Fruit fly (Drosophila melanogaster) whole organism, embryonic: Measurements from ENCODE around the gene CG9171.

Experiments used
- Asciz ChIP-seq: fragments of 200-800 bp; sonication (Bioruptor generic); optimal IDR thresholded peaks from 2 replicates; lab custom pipeline; 2017; ENCODE audit warnings: missing biosample characterization, mild to moderate bottlenecking, missing genetic modification characterization, missing genetic modification reagents
- Bgb ChIP-seq: fragments of 200-800 bp; sonication (Bioruptor generic); IDR thresholded peaks from 2 replicates; pipeline ENCODE4 v1.3.6; 2022; ENCODE audit warnings: missing biosample characterization, missing genetic modification characterization; ENCODE audit not compliant: partially characterized antibody
- Blimp-1 ChIP-seq: fragments of 200-800 bp; sonication (Bioruptor generic); optimal IDR thresholded peaks from 3 replicates; lab custom pipeline; 2018; ENCODE audit warnings: missing biosample characterization, missing genetic modification characterization, mild to moderate bottlenecking, moderate library complexity, missing genetic modification reagents
- CG10267 ChIP-seq: fragments of 200-800 bp; sonication (Bioruptor generic); optimal IDR thresholded peaks from 2 replicates; lab custom pipeline; 2018; ENCODE audit warnings: missing biosample characterization, mild to moderate bottlenecking, missing genetic modification characterization, moderate library complexity
- CG10431 ChIP-seq: fragments of 200-800 bp; sonication (Bioruptor generic); optimal IDR thresholded peaks from 3 replicates; lab custom pipeline; 2018; ENCODE audit warnings: missing biosample characterization, mild to moderate bottlenecking, missing genetic modification characterization
- CG10543 ChIP-seq: fragments of 200-800 bp; sonication (Bioruptor generic); optimal IDR thresholded peaks from 3 replicates; lab custom pipeline; 2017; ENCODE audit warnings: missing biosample characterization, mild to moderate bottlenecking, missing genetic modification characterization, moderate library complexity
- CG12071 ChIP-seq: fragments of 200-800 bp; sonication (Bioruptor generic); optimal IDR thresholded peaks from 3 replicates; lab custom pipeline; 2018; ENCODE audit warnings: missing biosample characterization, mild to moderate bottlenecking, missing genetic modification characterization
- CG13296 ChIP-seq: fragments of 200-800 bp; sonication (Bioruptor generic); optimal IDR thresholded peaks from 3 replicates; lab custom pipeline; 2018; ENCODE audit warnings: missing biosample characterization, mild to moderate bottlenecking, missing genetic modification characterization
- CG14710 ChIP-seq: fragments of 200-800 bp; sonication (Bioruptor generic); optimal IDR thresholded peaks from 3 replicates; lab custom pipeline; 2019; ENCODE audit warnings: missing biosample characterization, mild to moderate bottlenecking, missing genetic modification characterization, moderate library complexity
- CG14860 ChIP-seq: fragments of 200-800 bp; sonication (Bioruptor generic); IDR thresholded peaks from 3 replicates; pipeline ENCODE4 v1.3.6; 2022; ENCODE audit warnings: missing biosample characterization, missing genetic modification characterization; ENCODE audit not compliant: partially characterized antibody
- CG15514 ChIP-seq: fragments of 200-800 bp; sonication (Bioruptor generic); optimal IDR thresholded peaks from 3 replicates; lab custom pipeline; 2017; ENCODE audit warnings: missing biosample characterization, missing genetic modification characterization, mild to moderate bottlenecking, moderate library complexity, missing genetic modification reagents
- CG2678 ChIP-seq: fragments of 200-800 bp; sonication (Bioruptor generic); optimal IDR thresholded peaks from 3 replicates; lab custom pipeline; 2019; ENCODE audit warnings: missing biosample characterization, mild to moderate bottlenecking, missing genetic modification characterization, moderate library complexity
- CG30403 ChIP-seq: fragments of 200-800 bp; sonication (Bioruptor generic); optimal IDR thresholded peaks from 3 replicates; lab custom pipeline; 2016; ENCODE audit warnings: missing biosample characterization, missing genetic modification characterization
- CG34422 ChIP-seq: fragments of 200-800 bp; sonication (Bioruptor generic); IDR thresholded peaks from 3 replicates; pipeline ENCODE4 v1.3.6; 2022; ENCODE audit warnings: missing biosample characterization, missing genetic modification characterization
- CG3847 ChIP-seq: fragments of 200-800 bp; sonication (Bioruptor generic); IDR thresholded peaks from 2 replicates; pipeline ENCODE4 v1.3.6; 2022; ENCODE audit warnings: missing biosample characterization, missing genetic modification characterization
- CG3995 ChIP-seq: fragments of 200-800 bp; sonication (Bioruptor generic); optimal IDR thresholded peaks from 3 replicates; lab custom pipeline; 2016; ENCODE audit warnings: missing biosample characterization, missing genetic modification characterization
- CG4424 ChIP-seq: fragments of 200-800 bp; sonication (Bioruptor generic); optimal IDR thresholded peaks from 3 replicates; lab custom pipeline; 2016; ENCODE audit warnings: missing biosample characterization, missing genetic modification characterization
- CG6689 ChIP-seq: fragments of 200-800 bp; sonication (Bioruptor generic); IDR thresholded peaks from 2 replicates; pipeline ENCODE4 v1.3.6; 2022; ENCODE audit warnings: missing biosample characterization, missing genetic modification characterization
- CG6791 ChIP-seq: fragments of 200-800 bp; sonication (Bioruptor generic); IDR thresholded peaks from 3 replicates; pipeline ENCODE4 v1.3.6; 2022; ENCODE audit warnings: missing biosample characterization, missing genetic modification characterization; ENCODE audit not compliant: partially characterized antibody
- CG9932 ChIP-seq: fragments of 200-800 bp; sonication (Bioruptor generic); IDR thresholded peaks from 2 replicates; pipeline ENCODE4 v1.3.6; 2022; ENCODE audit warnings: missing biosample characterization, missing genetic modification characterization
- Dbx ChIP-seq: fragments of 200-800 bp; sonication (Bioruptor generic); IDR thresholded peaks from 3 replicates; pipeline ENCODE4 v1.3.6; 2022; ENCODE audit warnings: missing biosample characterization, missing genetic modification characterization
- Ets97D ChIP-seq: fragments of 200-800 bp; sonication (Bioruptor generic); optimal IDR thresholded peaks from 3 replicates; lab custom pipeline; 2016; ENCODE audit warnings: missing biosample characterization, missing genetic modification characterization
- Gug ChIP-seq: fragments of 200-800 bp; sonication (Bioruptor generic); IDR thresholded peaks from 4 replicates; pipeline ENCODE4 v1.3.6; 2022; ENCODE audit warnings: missing biosample characterization, missing genetic modification characterization
- Med ChIP-seq: fragments of 200-800 bp; sonication (Bioruptor generic); peaks from one replicate; lab custom pipeline; 2016; ENCODE audit warnings: missing biosample characterization, missing genetic modification characterization, mild to moderate bottlenecking, inconsistent platforms, moderate library complexity
- NfI ChIP-seq: fragments of 200-800 bp; sonication (Bioruptor generic); optimal IDR thresholded peaks from 3 replicates; lab custom pipeline; 2018; ENCODE audit warnings: missing biosample characterization, mild to moderate bottlenecking, missing genetic modification characterization, moderate library complexity
- Rfx ChIP-seq: fragments of 200-800 bp; sonication (Bioruptor generic); IDR thresholded peaks from 2 replicates; pipeline ENCODE4 v1.3.6; 2022; ENCODE audit warnings: missing biosample characterization, missing genetic modification characterization
- Six4 ChIP-seq: fragments of 200-800 bp; sonication (Bioruptor generic); optimal IDR thresholded peaks from 2 replicates; lab custom pipeline; 2016; ENCODE audit warnings: missing biosample characterization, missing genetic modification characterization
- Trl ChIP-seq, 3 experiments: fragments of >200 bp in 2 of 3; fragments of 200-800 bp in 1 of 3; sonication (Bioruptor generic) in 1 of 3; optimal IDR thresholded peaks; 2 replicates in 1 of 3; 3 replicates in 2 of 3; lab custom pipeline; 2016 to 2017; ENCODE audit warnings: missing biosample characterization in 1 of 3, missing genetic modification characterization in 1 of 3
- Xbp1 ChIP-seq: fragments of 200-800 bp; sonication (Bioruptor generic); optimal IDR thresholded peaks from 3 replicates; lab custom pipeline; 2016; ENCODE audit warnings: missing biosample characterization, mild to moderate bottlenecking, missing genetic modification characterization
- YL-1 ChIP-seq: fragments of 200-800 bp; sonication (Bioruptor generic); optimal IDR thresholded peaks from 3 replicates; lab custom pipeline; 2017; ENCODE audit warnings: missing biosample characterization, mild to moderate bottlenecking, missing genetic modification characterization
- ase ChIP-seq: fragments of 200-800 bp; sonication (Bioruptor generic); IDR thresholded peaks from 3 replicates; pipeline ENCODE4 v1.3.6; 2022; ENCODE audit warnings: missing biosample characterization, missing genetic modification characterization
- cato ChIP-seq: fragments of 200-800 bp; sonication (Bioruptor generic); optimal IDR thresholded peaks from 2 replicates; lab custom pipeline; 2016; ENCODE audit warnings: missing biosample characterization, missing genetic modification characterization, borderline replicate concordance
- cg ChIP-seq: fragments of 200-800 bp; sonication (Bioruptor generic); optimal IDR thresholded peaks from 3 replicates; lab custom pipeline; 2019; ENCODE audit warnings: missing biosample characterization, mild to moderate bottlenecking, missing genetic modification characterization, moderate library complexity
- crp ChIP-seq, 2 experiments: fragments of 200-800 bp; sonication (Bioruptor generic); optimal IDR thresholded peaks; 2 replicates in 1 of 2; 3 replicates in 1 of 2; lab custom pipeline; 2017; ENCODE audit warnings: missing biosample characterization in 2 of 2, missing genetic modification characterization in 2 of 2, mild to moderate bottlenecking in 1 of 2, moderate library complexity in 1 of 2
- dm ChIP-seq: fragments of 200-800 bp; sonication (Bioruptor generic); optimal IDR thresholded peaks from 3 replicates; lab custom pipeline; 2016; ENCODE audit warnings: missing biosample characterization, missing genetic modification characterization
- gfzf ChIP-seq: fragments of 200-800 bp; sonication (Bioruptor generic); optimal IDR thresholded peaks from 2 replicates; lab custom pipeline; 2016; ENCODE audit warnings: missing biosample characterization, mild to moderate bottlenecking, missing genetic modification characterization, moderate library complexity
- kah ChIP-seq: fragments of 200-800 bp; sonication (Bioruptor generic); optimal IDR thresholded peaks from 2 replicates; lab custom pipeline; 2018; ENCODE audit warnings: missing biosample characterization, mild to moderate bottlenecking, missing genetic modification characterization
- lmd ChIP-seq: fragments of 200-800 bp; sonication (Bioruptor generic); IDR thresholded peaks from 2 replicates; pipeline ENCODE4 v1.3.6; 2022; ENCODE audit warnings: missing biosample characterization, missing genetic modification characterization
- nerfin-2 ChIP-seq: fragments of 200-800 bp; sonication (Bioruptor generic); IDR thresholded peaks from 2 replicates; pipeline ENCODE4 v1.3.6; 2022; ENCODE audit warnings: missing biosample characterization, missing genetic modification characterization; ENCODE audit not compliant: partially characterized antibody
- onecut ChIP-seq: fragments of 200-800 bp; sonication (Bioruptor generic); IDR thresholded peaks from 2 replicates; pipeline ENCODE4 v1.3.6; 2022; ENCODE audit warnings: missing biosample characterization, missing genetic modification characterization
- p53 ChIP-seq: fragments of 200-800 bp; sonication (Bioruptor generic); optimal IDR thresholded peaks from 2 replicates; lab custom pipeline; 2016; ENCODE audit warnings: missing biosample characterization, missing genetic modification characterization
- ranshi ChIP-seq: fragments of 200-800 bp; sonication (Bioruptor generic); IDR thresholded peaks from 2 replicates; pipeline ENCODE4 v1.3.6; 2022; ENCODE audit warnings: missing biosample characterization, missing genetic modification characterization
- rib ChIP-seq: fragments of 200-800 bp; sonication (Bioruptor generic); IDR thresholded peaks from 2 replicates; pipeline ENCODE4 v1.3.6; 2022; ENCODE audit warnings: missing biosample characterization, missing genetic modification characterization
- row ChIP-seq: fragments of 200-800 bp; sonication (Bioruptor generic); IDR thresholded peaks from 3 replicates; pipeline ENCODE4 v1.3.6; 2022; ENCODE audit warnings: missing biosample characterization, missing genetic modification characterization
- shn ChIP-seq: fragments of 200-800 bp; sonication (Bioruptor generic); optimal IDR thresholded peaks from 3 replicates; lab custom pipeline; 2016; ENCODE audit warnings: missing biosample characterization, missing genetic modification characterization
- slbo ChIP-seq: fragments of 200-800 bp; sonication (Bioruptor generic); IDR thresholded peaks from 2 replicates; pipeline ENCODE4 v1.3.6; 2022; ENCODE audit warnings: missing biosample characterization, missing genetic modification characterization
- sob ChIP-seq: fragments of 200-800 bp; sonication (Bioruptor generic); IDR thresholded peaks from 2 replicates; pipeline ENCODE4 v1.3.6; 2022; ENCODE audit warnings: missing biosample characterization, missing genetic modification characterization
- ssp ChIP-seq: fragments of 200-800 bp; sonication (Bioruptor generic); IDR thresholded peaks from 2 replicates; pipeline ENCODE4 v1.3.6; 2022; ENCODE audit warnings: missing biosample characterization, missing genetic modification characterization
- trem ChIP-seq: fragments of 200-800 bp; optimal IDR thresholded peaks from 3 replicates; lab custom pipeline; 2019; ENCODE audit warnings: missing biosample characterization, mild to moderate bottlenecking, missing genetic modification characterization, moderate library complexity

The CG9171 gene

dm6 chr2L:5724521-5725023, 75.5 kb downstream of the CG9171 start, which contains the start of gene CG11030 (continued):
- TF ChIP-seq crp (GFP tag; optimal IDR thresholded peaks at IDR 0.05; lab: Kevin White, UChicago), result peak; percentile 27 to 87
- TF ChIP-seq shn (GFP tag; lab: Kevin White, UChicago), result peak; percentile 28
- TF ChIP-seq CG6689 (GFP tag; lab: Robert Waterston, UW), result no peak
- no peak for TF ChIP-seq Asciz (GFP tag; lab: Kevin White, UChicago)
- TF ChIP-seq CG10267 (tag; lab: Kevin White, UChicago), result peak; percentile 26
- TF ChIP-seq CG6791 (GFP tag; lab: Robert Waterston, UW), result peak; percentile 100
- peak; percentile 49; the same call in 1 of the 4 replicates for TF ChIP-seq Gug (GFP tag; lab: Robert Waterston, UW)
- TF ChIP-seq ase (GFP tag; lab: Robert Waterston, UW), result no peak
- TF ChIP-seq CG14860 (GFP tag; lab: Robert Waterston, UW), result peak; percentile 99
- peak; percentile 17 for TF ChIP-seq CG30403 (GFP tag; lab: Kevin White, UChicago)
- peak; percentile 67; the same call in 2 of the 3 replicates for TF ChIP-seq Dbx
- peak; percentile 61; the same call in 2 of the 3 replicates for TF ChIP-seq row (GFP tag; lab: Robert Waterston, UW)
- TF ChIP-seq cato, result no peak
- TF ChIP-seq CG14710 (tag; lab: Kevin White, UChicago), result peak; percentile 21
- peak; percentile 38; the same call in 1 of the 2 replicates for TF ChIP-seq slbo (GFP tag; lab: Robert Waterston, UW)
- 0 out of 2 replicates have a peak, but pooled peaks have one; percentile 5 for TF ChIP-seq ranshi (GFP tag; lab: Robert Waterston, UW)
- peak; percentile 21 for TF ChIP-seq Xbp1 (GFP tag; lab: Kevin White, UChicago)
- peak; percentile 98 for TF ChIP-seq nerfin-2 (GFP tag; lab: Robert Waterston, UW)
- peak; percentile 65 for TF ChIP-seq CG15514 (GFP tag; lab: Kevin White, UChicago)
- peak; percentile 44 for TF ChIP-seq CG10431 (GFP tag; lab: Kevin White, UChicago)
- peak; percentile 58 for TF ChIP-seq onecut (GFP tag; lab: Robert Waterston, UW)
- peak; percentile 71; the same call in 2 of the 3 replicates for TF ChIP-seq CG34422 (GFP tag; lab: Robert Waterston, UW)
- TF ChIP-seq Rfx (GFP tag; lab: Robert Waterston, UW), result peak; percentile 68
- TF ChIP-seq Blimp-1 (GFP tag; lab: Kevin White, UChicago), result no peak
- no peak for TF ChIP-seq CG13296 (GFP tag; lab: Kevin White, UChicago)
- no peak for TF ChIP-seq p53 (GFP tag; lab: Kevin White, UChicago)
- peak; percentile 82 for TF ChIP-seq CG9932 (GFP tag; lab: Robert Waterston, UW)
- TF ChIP-seq lmd (GFP tag; lab: Robert Waterston, UW), result no peak; the same call in 1 of the 2 replicates
- TF ChIP-seq CG10543 (GFP tag; lab: Kevin White, UChicago), result no peak
- TF ChIP-seq Trl (optimal IDR thresholded peaks at IDR 0.05; lab: Kevin White, UChicago), result peak in 1 of 2 experiments; percentile 12
- TF ChIP-seq Trl (GFP tag; optimal IDR thresholded peaks at IDR 0.05; lab: Kevin White, UChicago), result no peak
- TF ChIP-seq dm (GFP tag; lab: Kevin White, UChicago), result peak; percentile 86
- TF ChIP-seq CG3847 (GFP tag; lab: Robert Waterston, UW), result peak; percentile 28; the same call in 1 of the 2 replicates
- TF ChIP-seq YL-1 (GFP tag; lab: Kevin White, UChicago), result peak; percentile 29
- TF ChIP-seq trem (tag; lab: Kevin White, UChicago), result peak; percentile 27
- peak; percentile 45 for TF ChIP-seq sob
- no peak for TF ChIP-seq CG12071

dm6 chr2L:5723859-5724475, 76.1 kb downstream of the CG9171 start:
- TF ChIP-seq Ets97D (GFP tag; lab: Kevin White, UChicago) (peak; percentile 41), ssp (GFP tag; lab: Robert Waterston, UW) (no peak), CG2678 (tag; lab: Kevin White, UChicago) (no peak), kah (no peak), CG4424 (GFP tag; lab: Kevin White, UChicago) (peak; percentile 7), Med (GFP tag; lab: Kevin White, UChicago) (peak; percentile 68), cg (no peak), gfzf (peak; percentile 61), rib (GFP tag; lab: Robert Waterston, UW) (no peak), NfI (GFP tag; lab: Kevin White, UChicago) (no peak), CG3995 (peak; percentile 51), Six4 (GFP tag; lab: Kevin White, UChicago) (no peak), Bgb (GFP tag; lab: Robert Waterston, UW) (peak; percentile 29; the same call in 1 of the 2 replicates)
